Fruit fly (Drosophila melanogaster): Measurements from ENCODE around the gene Pdp.

Gene Pdp

dm6 chrX:7692740-7693064 lies 41.7 kb downstream of the Pdp start (continued):
- TF ChIP-seq CG10462 (GFP tag; optimal IDR thresholded peaks at IDR 0.05) (no peak), CoRest (tag; optimal IDR thresholded peaks at IDR 0.05) (peak; percentile 67), btn (GFP tag; optimal IDR thresholded peaks at IDR 0.05) (no peak), nom (GFP tag; optimal IDR thresholded peaks at IDR 0.05) (no peak), sima (GFP tag; optimal IDR thresholded peaks at IDR 0.05) (no peak), sug (tag; optimal IDR thresholded peaks at IDR 0.05) (peak; percentile 7), mam (GFP tag; optimal IDR thresholded peaks at IDR 0.05) (peak; percentile 73), pb (GFP tag; optimal IDR thresholded peaks at IDR 0.05) (peak; percentile 21), CG4854 (GFP tag; optimal IDR thresholded peaks at IDR 0.05) (peak; percentile 43), her (GFP tag; optimal IDR thresholded peaks at IDR 0.05) (peak; percentile 48), Dfd (GFP tag; optimal IDR thresholded peaks at IDR 0.05) (no peak), HmgZ (tag; optimal IDR thresholded peaks at IDR 0.05) (peak; percentile 60), slbo (GFP tag; IDR thresholded peaks at IDR 0.05) (peak; percentile 88), PHDP (tag; optimal IDR thresholded peaks at IDR 0.05) (peak; percentile 76), CG2712 (tag; optimal IDR thresholded peaks at IDR 0.05) (peak; percentile 64), rib (GFP tag; IDR thresholded peaks at IDR 0.05) (no peak), chm (GFP tag; IDR thresholded peaks at IDR 0.05) (peak; percentile 89), CG31388 (GFP tag; optimal IDR thresholded peaks at IDR 0.05) (no peak), CG32767 (GFP tag; IDR thresholded peaks at IDR 0.05) (peak; percentile 75), Dad (GFP tag; optimal IDR thresholded peaks at IDR 0.05) (no peak), Pdp1 (GFP tag; optimal IDR thresholded peaks at IDR 0.05) (peak; percentile 38 to 65), chif (GFP tag; optimal IDR thresholded peaks at IDR 0.05) (peak; percentile 5 to 55), sd (tag; optimal IDR thresholded peaks at IDR 0.05) (no peak), ci (GFP tag; IDR thresholded peaks at IDR 0.05) (peak; percentile 86), CG2120 (GFP tag; optimal IDR thresholded peaks at IDR 0.05) (peak; percentile 89), caup (GFP tag; optimal IDR thresholded peaks at IDR 0.05; ENCODE audit: severe bottlenecking) (peak; percentile 54), CG13624 (GFP tag; optimal IDR thresholded peaks at IDR 0.05) (peak; percentile 47), CG18262 (tag; optimal IDR thresholded peaks at IDR 0.05) (peak; percentile 54), CG15696 (tag; optimal IDR thresholded peaks at IDR 0.05) (no peak), ATbp (GFP tag; optimal IDR thresholded peaks at IDR 0.05) (peak; percentile 40), CG17328 (GFP tag; IDR thresholded peaks at IDR 0.05) (peak; percentile 70)

DNA sequence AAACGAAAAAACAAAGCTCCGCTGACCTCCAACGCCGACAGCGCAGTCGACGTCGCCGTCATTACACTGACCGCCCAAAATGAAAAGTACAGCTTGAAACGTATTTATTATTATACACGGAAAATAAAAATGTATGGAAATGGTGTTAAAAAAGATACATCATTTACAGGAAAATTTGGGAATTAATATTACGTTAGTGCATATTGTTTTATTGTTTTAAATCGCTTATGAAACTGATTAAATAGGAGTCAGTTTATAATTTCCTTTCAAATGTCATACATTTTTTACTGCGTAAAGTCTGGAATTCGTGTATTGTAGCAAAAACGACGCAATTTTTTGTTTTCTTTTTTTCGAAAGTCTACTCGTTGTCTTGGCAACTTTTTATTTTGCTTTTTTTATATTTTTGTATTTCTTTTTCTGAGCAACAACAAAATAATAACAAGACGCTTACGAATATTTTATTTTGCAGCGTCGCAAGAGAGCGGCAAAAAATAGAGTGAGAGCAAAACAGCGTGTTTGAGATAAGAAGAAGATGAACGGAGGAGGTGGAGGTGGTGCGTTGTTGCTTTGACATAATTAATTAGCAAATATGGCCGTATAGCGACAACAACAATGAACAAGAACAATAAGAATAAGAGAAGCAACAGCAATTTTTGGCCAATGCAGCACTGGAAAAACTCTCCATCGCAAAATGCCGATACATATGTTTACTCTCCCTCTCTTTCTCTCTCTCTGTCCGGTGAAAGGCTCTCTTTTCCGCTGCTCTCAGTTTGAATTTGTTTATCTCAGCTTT lies 42.3 kb downstream of the Pdp start:
- TF ChIP-seq sna (GFP tag; IDR thresholded peaks at IDR 0.05; ENCODE audit: partially characterized antibody): no peak
- no peak for TF ChIP-seq Dfd (GFP tag; optimal IDR thresholded peaks at IDR 0.05)
- no peak for TF ChIP-seq Hey (tag; optimal IDR thresholded peaks at IDR 0.05)
- no peak for TF ChIP-seq kni (GFP tag; optimal IDR thresholded peaks at IDR 0.05)
- TF ChIP-seq CG30403 (GFP tag; optimal IDR thresholded peaks at IDR 0.05): peak; percentile 84
- peak; percentile 58 for TF ChIP-seq maf-S (GFP tag; optimal IDR thresholded peaks at IDR 0.05)
- peak; percentile 34 for TF ChIP-seq gsb (GFP tag; IDR thresholded peaks at IDR 0.05)
- peak; percentile 32 for TF ChIP-seq CG15011 (GFP tag; optimal IDR thresholded peaks at IDR 0.05)
- no peak for TF ChIP-seq ro (GFP tag; IDR thresholded peaks at IDR 0.05)
- TF ChIP-seq CG3065 (GFP tag; optimal IDR thresholded peaks at IDR 0.05): no peak
- TF ChIP-seq CG2875 (GFP tag; optimal IDR thresholded peaks at IDR 0.05): no peak
- peak; percentile 59; the same call in 1 of the 3 replicates for TF ChIP-seq CG3726 (GFP tag; IDR thresholded peaks at IDR 0.05)
- no peak for TF ChIP-seq wek (GFP tag; optimal IDR thresholded peaks at IDR 0.05)
- TF ChIP-seq Xbp1 (GFP tag; optimal IDR thresholded peaks at IDR 0.05): peak; percentile 64
- TF ChIP-seq CG34224 (GFP tag; IDR thresholded peaks at IDR 0.05; ENCODE audit: partially characterized antibody): no peak
- TF ChIP-seq CG9797 (GFP tag; optimal IDR thresholded peaks at IDR 0.05): no peak
- peak; percentile 87 for TF ChIP-seq CG2678 (tag; optimal IDR thresholded peaks at IDR 0.05)
- peak; percentile 82 for TF ChIP-seq CG18599 (GFP tag; optimal IDR thresholded peaks at IDR 0.05)
- TF ChIP-seq bcd (GFP tag; optimal IDR thresholded peaks at IDR 0.05): peak; percentile 71
- no peak for TF ChIP-seq aop (GFP tag; IDR thresholded peaks at IDR 0.05)
- peak; percentile 54 for TF ChIP-seq Antp (GFP tag; optimal IDR thresholded peaks at IDR 0.05)
